Fruit fly (Drosophila melanogaster) whole organism, adult: ENCODE results near the gene CG44001.

ENCODE experiments used
- CG12768 ChIP-seq: fragments of 200-800 bp; sonication (Bioruptor generic); optimal IDR thresholded peaks from 2 replicates; lab custom pipeline; 2017; ENCODE audit warnings: missing biosample characterization, missing genetic modification characterization, mild to moderate bottlenecking, moderate library complexity, missing genetic modification reagents
- CG14711 ChIP-seq: fragments of 200-800 bp; sonication (Bioruptor generic); optimal IDR thresholded peaks from 2 replicates; lab custom pipeline; 2018; ENCODE audit warnings: missing biosample characterization, mild to moderate bottlenecking, missing genetic modification characterization, moderate library complexity
- CG1620 ChIP-seq: fragments of 200-800 bp; sonication (Bioruptor generic); optimal IDR thresholded peaks from 2 replicates; lab custom pipeline; 2016; ENCODE audit warnings: missing biosample characterization, missing genetic modification characterization
- CG33017 ChIP-seq: fragments of 200-800 bp; sonication (Bioruptor generic); optimal IDR thresholded peaks from 2 replicates; lab custom pipeline; 2018; ENCODE audit warnings: missing biosample characterization, mild to moderate bottlenecking, missing genetic modification characterization, moderate library complexity
- CG5204 ChIP-seq: fragments of 200-800 bp; sonication (Bioruptor generic); optimal IDR thresholded peaks from 2 replicates; lab custom pipeline; 2016; ENCODE audit warnings: missing biosample characterization, missing genetic modification characterization
- Clk ChIP-seq: fragments of 200-800 bp; sonication (Bioruptor generic); optimal IDR thresholded peaks from 2 replicates; lab custom pipeline; 2017; ENCODE audit warnings: missing biosample characterization, missing genetic modification characterization
- Crg-1 ChIP-seq: fragments of 200-800 bp; sonication (Bioruptor generic); optimal IDR thresholded peaks from 2 replicates; lab custom pipeline; 2016; ENCODE audit warnings: missing biosample characterization, missing genetic modification characterization
- bab1 ChIP-seq: fragments of 200-800 bp; sonication (Bioruptor generic); optimal IDR thresholded peaks from 3 replicates; lab custom pipeline; 2019; ENCODE audit warnings: missing biosample characterization, mild to moderate bottlenecking, missing genetic modification characterization, moderate library complexity
- cic ChIP-seq: fragments of 200-800 bp; sonication (Bioruptor generic); optimal IDR thresholded peaks from 2 replicates; lab custom pipeline; 2017; ENCODE audit warnings: missing biosample characterization, mild to moderate bottlenecking, missing genetic modification characterization, moderate library complexity
- pad ChIP-seq: fragments of 200-800 bp; sonication (Bioruptor generic); optimal IDR thresholded peaks from 3 replicates; lab custom pipeline; 2017; ENCODE audit warnings: missing biosample characterization, missing genetic modification characterization, mild to moderate bottlenecking, moderate library complexity, missing genetic modification reagents
- toe ChIP-seq: fragments of 200-800 bp; sonication (Bioruptor generic); optimal IDR thresholded peaks from 2 replicates; lab custom pipeline; 2016; ENCODE audit warnings: missing biosample characterization, missing genetic modification characterization

dm6 chr2L:4997401-4998259, 45.4 kb upstream of the CG44001 start:
- TF ChIP-seq pad (peak; percentile 95), Crg-1 (GFP tag; lab: Kevin White, UChicago) (peak; percentile 79), bab1 (peak; percentile 92), toe (GFP tag; lab: Kevin White, UChicago) (peak; percentile 51), CG33017 (tag; lab: Kevin White, UChicago) (peak; percentile 93), CG12768 (GFP tag; lab: Kevin White, UChicago) (peak; percentile 93), CG5204 (GFP tag; lab: Kevin White, UChicago) (no peak), CG1620 (GFP tag; lab: Kevin White, UChicago) (peak; percentile 92), cic (GFP tag; lab: Kevin White, UChicago) (peak; percentile 95), Clk (GFP tag; lab: Kevin White, UChicago) (peak; percentile 90), CG14711 (peak; percentile 91)
